Worm (Caenorhabditis elegans) whole organism, L4 larva: Measurements from ENCODE around the gene C54D10.9.

Source experiments
- F44E2.7 ChIP-seq: fragments of 200-800 bp; sonication (Bioruptor generic); IDR thresholded peaks from 2 replicates; pipeline ENCODE4 v2.1.2; 2022; ENCODE audit warnings: missing genetic modification characterization, missing compliant biosample characterization
- R02D3.7 ChIP-seq: fragments of 150-350 bp; sonication (generic microtip); optimal IDR thresholded peaks from 3 replicates; lab custom pipeline; 2014; ENCODE audit warnings: missing biosample characterization, missing genetic modification characterization
- T20F7.1 ChIP-seq: fragments of 200-800 bp; sonication (Bioruptor generic); optimal IDR thresholded peaks from 2 replicates; lab custom pipeline; 2018; ENCODE audit warnings: mild to moderate bottlenecking, missing genetic modification characterization, missing compliant biosample characterization
- Y105C5A.15 ChIP-seq: fragments of 200-800 bp; sonication (Bioruptor generic); IDR thresholded peaks from 2 replicates; pipeline ENCODE4 v1.3.6; 2022; ENCODE audit warnings: missing genetic modification characterization, missing compliant biosample characterization
- aha-1 ChIP-seq: fragments of 150-350 bp; peaks from one replicate; lab custom pipeline; 2014; ENCODE audit warnings: missing biosample characterization, missing genetic modification characterization
- arid-1 ChIP-seq: fragments of 200-800 bp; sonication (Bioruptor generic); conservative IDR thresholded peaks from 2 replicates; pipeline ENCODE4 v1.3.6; 2022; ENCODE audit warnings: missing genetic modification reagents, missing genetic modification characterization, missing compliant biosample characterization
- ceh-44 ChIP-seq: fragments of 200-800 bp; sonication (Bioruptor generic); IDR thresholded peaks from 2 replicates; pipeline ENCODE4 v1.3.6; 2022; ENCODE audit warnings: missing genetic modification reagents, missing genetic modification characterization, missing compliant biosample characterization
- ces-1 ChIP-seq: fragments of 150-350 bp; sonication (generic microtip); optimal IDR thresholded peaks from 4 replicates; lab custom pipeline; 2014; ENCODE audit warnings: missing biosample characterization, missing genetic modification reagents, missing genetic modification characterization
- daf-16 ChIP-seq, 3 experiments: sonication (generic microtip); optimal IDR thresholded peaks; 2 replicates each; lab custom pipeline; 2016 to 2017; ENCODE audit warnings: missing genetic modification characterization in 3 of 3, missing genetic modification reagents in 3 of 3, mild to moderate bottlenecking in 2 of 3, missing compliant biosample characterization in 2 of 3, missing biosample characterization in 1 of 3, moderate library complexity in 1 of 3
- daf-8 ChIP-seq: fragments of 200-800 bp; sonication (Bioruptor generic); IDR thresholded peaks from 2 replicates; pipeline ENCODE4 v1.3.6; 2022; ENCODE audit warnings: missing genetic modification characterization, missing compliant biosample characterization
- dmd-6 ChIP-seq: fragments of 200-800 bp; sonication (Bioruptor generic); IDR thresholded peaks from 2 replicates; pipeline ENCODE4 v1.3.6; 2022; ENCODE audit warnings: missing genetic modification reagents, missing genetic modification characterization, missing compliant biosample characterization
- dmd-9 ChIP-seq: fragments of 200-800 bp; sonication (Bioruptor generic); IDR thresholded peaks from 2 replicates; pipeline ENCODE4 v1.3.6; 2022; ENCODE audit warnings: missing genetic modification reagents, missing genetic modification characterization, missing compliant biosample characterization
- dve-1 ChIP-seq: sonication (generic microtip); optimal IDR thresholded peaks from 2 replicates; lab custom pipeline; 2017; ENCODE audit warnings: antibody characterized with exemption, mild to moderate bottlenecking, missing genetic modification characterization, missing compliant biosample characterization; ENCODE audit not compliant: insufficient read depth
- egl-43 ChIP-seq: fragments of 200-800 bp; sonication (Bioruptor generic); IDR thresholded peaks from 2 replicates; pipeline ENCODE4 v1.3.6; 2022; ENCODE audit warnings: missing genetic modification reagents, missing genetic modification characterization, missing compliant biosample characterization
- fkh-10 ChIP-seq: fragments of 150-350 bp; optimal IDR thresholded peaks from 2 replicates; lab custom pipeline; 2014; ENCODE audit warnings: missing biosample characterization, missing genetic modification reagents, missing genetic modification characterization
- hif-1 ChIP-seq, 2 experiments: sonication (generic microtip); optimal IDR thresholded peaks; 2 replicates each; lab custom pipeline; 2016 to 2017; ENCODE audit warnings: missing compliant biosample characterization in 2 of 2, missing genetic modification characterization in 2 of 2, missing genetic modification reagents in 2 of 2, missing genotype in 2 of 2, mild to moderate bottlenecking in 1 of 2
- hlh-30 ChIP-seq: sonication (generic microtip); optimal IDR thresholded peaks from 2 replicates; lab custom pipeline; 2017; ENCODE audit warnings: antibody characterized with exemption, mild to moderate bottlenecking, missing genetic modification characterization, missing compliant biosample characterization; ENCODE audit not compliant: insufficient read depth
- hmg-1.1 ChIP-seq: fragments of 200-800 bp; sonication (Bioruptor generic); IDR thresholded peaks from 2 replicates; pipeline ENCODE4 v1.3.6; 2022; ENCODE audit warnings: missing genetic modification reagents, missing genetic modification characterization, missing compliant biosample characterization
- lin-1 ChIP-seq: fragments of 200-800 bp; sonication (Bioruptor generic); IDR thresholded peaks from 2 replicates; pipeline ENCODE4 v1.3.6; 2022; ENCODE audit warnings: missing genetic modification reagents, missing genetic modification characterization, missing compliant biosample characterization
- lin-15B ChIP-seq: fragments of 150-350 bp; sonication (generic microtip); optimal IDR thresholded peaks from 3 replicates; lab custom pipeline; 2014; ENCODE audit warnings: missing biosample characterization, missing genetic modification characterization
- lin-29 ChIP-seq: fragments of 200-800 bp; sonication (Bioruptor generic); IDR thresholded peaks from 2 replicates; pipeline ENCODE4 v1.3.6; 2022; ENCODE audit warnings: missing genetic modification reagents, missing genetic modification characterization, missing compliant biosample characterization
- lir-3 ChIP-seq: sonication (generic microtip); optimal IDR thresholded peaks from 2 replicates; lab custom pipeline; 2016; ENCODE audit warnings: mild to moderate bottlenecking, missing genetic modification characterization, missing compliant biosample characterization
- madf-5 ChIP-seq, 2 experiments: fragments of 200-800 bp; sonication (Bioruptor generic); IDR thresholded peaks; 2 replicates each; pipeline ENCODE4 v1.3.6; 2022; ENCODE audit warnings: missing compliant biosample characterization in 2 of 2, missing genetic modification characterization in 2 of 2
- mdl-1 ChIP-seq, 2 experiments: fragments of 150-350 bp in 1 of 2; sonication (generic microtip) in 1 of 2; optimal IDR thresholded peaks; 2 replicates each; lab custom pipeline; 2014 to 2017; ENCODE audit warnings: missing biosample characterization in 2 of 2, missing genetic modification characterization in 2 of 2
- mdt-29 ChIP-seq: fragments of 200-800 bp; sonication (Bioruptor generic); IDR thresholded peaks from 2 replicates; pipeline ENCODE4 v1.3.6; 2022; ENCODE audit warnings: missing genetic modification reagents, missing genetic modification characterization, missing compliant biosample characterization
- mes-2 ChIP-seq: sonication (generic microtip); optimal IDR thresholded peaks from 2 replicates; lab custom pipeline; 2016; ENCODE audit warnings: missing genotype, mild to moderate bottlenecking, missing genetic modification characterization, missing compliant biosample characterization; ENCODE audit not compliant: poor library complexity, severe bottlenecking
- mxl-2 ChIP-seq: fragments of 200-800 bp; sonication (Bioruptor generic); conservative IDR thresholded peaks from 2 replicates; pipeline ENCODE4 v1.3.6; 2022; ENCODE audit warnings: missing genetic modification reagents, missing genetic modification characterization, missing compliant biosample characterization
- nhr-10 ChIP-seq: fragments of 150-350 bp; optimal IDR thresholded peaks from 2 replicates; lab custom pipeline; 2014; ENCODE audit warnings: missing biosample characterization, missing genetic modification characterization
- nhr-11 ChIP-seq: fragments of 150-350 bp; optimal IDR thresholded peaks from 2 replicates; lab custom pipeline; 2014; ENCODE audit warnings: missing biosample characterization, missing genetic modification characterization
- nhr-237 ChIP-seq: sonication (generic microtip); optimal IDR thresholded peaks from 2 replicates; lab custom pipeline; 2017; ENCODE audit warnings: missing biosample characterization, missing genetic modification characterization
- nhr-25 ChIP-seq: sonication (generic microtip); optimal IDR thresholded peaks from 2 replicates; lab custom pipeline; 2017; ENCODE audit warnings: missing genetic modification characterization, mild to moderate bottlenecking, missing compliant biosample characterization, antibody characterized with exemption, moderate library complexity, borderline replicate concordance; ENCODE audit not compliant: insufficient read depth
- nhr-28 ChIP-seq: fragments of 150-350 bp; optimal IDR thresholded peaks from 2 replicates; lab custom pipeline; 2014; ENCODE audit warnings: missing biosample characterization, missing genetic modification characterization
- nhr-6 ChIP-seq: fragments of 150-350 bp; optimal IDR thresholded peaks from 2 replicates; lab custom pipeline; 2014; ENCODE audit warnings: missing biosample characterization, missing genetic modification characterization
- pqm-1 ChIP-seq: sonication (generic microtip); optimal IDR thresholded peaks from 2 replicates; lab custom pipeline; 2017; ENCODE audit warnings: missing biosample characterization, missing genetic modification characterization
- rbr-2 ChIP-seq: sonication (generic microtip); optimal IDR thresholded peaks from 2 replicates; lab custom pipeline; 2016; ENCODE audit warnings: missing genotype, missing genetic modification characterization, missing compliant biosample characterization
- saeg-2 ChIP-seq: fragments of 200-800 bp; sonication (Bioruptor generic); IDR thresholded peaks from 2 replicates; pipeline ENCODE4 v1.3.6; 2022; ENCODE audit warnings: missing genetic modification reagents, missing genetic modification characterization, missing compliant biosample characterization
- skn-1 ChIP-seq: fragments of 150-350 bp; optimal IDR thresholded peaks from 2 replicates; lab custom pipeline; 2014; ENCODE audit warnings: missing biosample characterization, missing genetic modification characterization
- zfp-2 ChIP-seq: sonication (generic microtip); optimal IDR thresholded peaks from 2 replicates; lab custom pipeline; 2016; ENCODE audit warnings: mild to moderate bottlenecking, missing genetic modification characterization, missing compliant biosample characterization
- zip-11 ChIP-seq: fragments of 200-800 bp; sonication (Bioruptor generic); IDR thresholded peaks from 2 replicates; pipeline ENCODE4 v1.3.6; 2022; ENCODE audit warnings: missing genetic modification characterization, missing compliant biosample characterization
- ztf-11 ChIP-seq: fragments of 150-350 bp; optimal IDR thresholded peaks from 2 replicates; lab custom pipeline; 2014; ENCODE audit warnings: missing biosample characterization, missing genetic modification characterization
- ztf-7 ChIP-seq: fragments of 150-350 bp; optimal IDR thresholded peaks from 2 replicates; lab custom pipeline; 2014; ENCODE audit warnings: missing biosample characterization, missing genetic modification characterization

The C54D10.9 gene

ce11 chrV:12421360-12421759, 25.6 kb upstream of the C54D10.9 start:
- no peak for TF ChIP-seq mdt-29 (GFP tag; lab: Robert Waterston, UW)
- TF ChIP-seq zfp-2 = no peak
- no peak for TF ChIP-seq madf-5 (GFP tag; IDR thresholded peaks at IDR 0.05; lab: Robert Waterston, UW)
- TF ChIP-seq aha-1 (tag; lab: Kevin White, UChicago) = peak; percentile 61
- TF ChIP-seq T20F7.1 = no peak

ce11 chrV:12427826-12428225, 19.1 kb upstream of the C54D10.9 start:
- TF ChIP-seq rbr-2 (tag; lab: Kevin White, UChicago) (no peak), egl-43 (no peak), saeg-2 (no peak), dmd-9 (GFP tag; lab: Robert Waterston, UW) (no peak), mdt-29 (GFP tag; lab: Robert Waterston, UW) (no peak), dmd-6 (GFP tag; lab: Robert Waterston, UW) (no peak), lin-15B (tag; lab: Kevin White, UChicago) (no peak), ztf-11 (no peak), fkh-10 (GFP tag; lab: Kevin White, UChicago) (no peak), lin-29 (GFP tag; lab: Robert Waterston, UW) (no peak), nhr-28 (tag; lab: Kevin White, UChicago) (no peak), mes-2 (tag; lab: Kevin White, UChicago) (no peak), T20F7.1 (no peak), hlh-30 (tag; lab: Kevin White, UChicago) (no peak)
- TF ChIP-seq, all 104 proteins: peak for 0

- TF ChIP-seq nhr-25 = no peak
- TF ChIP-seq hmg-1.1 (GFP tag; lab: Robert Waterston, UW) = no peak
- no peak for TF ChIP-seq hif-1 (tag; optimal IDR thresholded peaks at IDR 0.05; lab: Kevin White, UChicago)
- no peak for TF ChIP-seq pqm-1 (tag; lab: Kevin White, UChicago)
- no peak for TF ChIP-seq skn-1 (tag; lab: Kevin White, UChicago)
- TF ChIP-seq hlh-30 (tag; lab: Kevin White, UChicago) = no peak
- no peak for TF ChIP-seq ceh-44 (GFP tag; lab: Robert Waterston, UW)
- TF ChIP-seq ztf-7 (tag; lab: Kevin White, UChicago) = no peak
- no peak for TF ChIP-seq Y105C5A.15 (GFP tag; lab: Robert Waterston, UW)
- TF ChIP-seq ces-1 = no peak
- no peak for TF ChIP-seq arid-1
- no peak for TF ChIP-seq aha-1 (tag; lab: Kevin White, UChicago)
- TF ChIP-seq F44E2.7 (GFP tag; lab: Robert Waterston, UW) = no peak
- no peak for TF ChIP-seq mes-2 (tag; lab: Kevin White, UChicago)
- no peak for TF ChIP-seq mdl-1 (tag; optimal IDR thresholded peaks at IDR 0.05; lab: Kevin White, UChicago)
- TF ChIP-seq mxl-2 (GFP tag; lab: Robert Waterston, UW) = no peak
- TF ChIP-seq lin-1 (GFP tag; lab: Robert Waterston, UW) = no peak
- TF ChIP-seq R02D3.7 (tag; lab: Kevin White, UChicago) = no peak
Measured at ce11 chrV:12429039-12429438, 17.9 kb upstream of the C54D10.9 start, which contains the start of gene C54D10.5. C54D10.5 (plus strand) TSS chrV:12429339.

- peak; percentile 52 for TF ChIP-seq dve-1 (tag; lab: Kevin White, UChicago)
- peak; percentile 19 for TF ChIP-seq nhr-6
- TF ChIP-seq nhr-237 (tag; lab: Kevin White, UChicago) = no peak
- no peak for TF ChIP-seq nhr-11 (tag; lab: Kevin White, UChicago)
- no peak for TF ChIP-seq nhr-10 (tag; lab: Kevin White, UChicago)
- TF ChIP-seq daf-8 (GFP tag; lab: Robert Waterston, UW) = no peak
- TF ChIP-seq daf-16 (GFP tag; optimal IDR thresholded peaks at IDR 0.05; lab: Kevin White, UChicago) = no peak
- TF ChIP-seq daf-16 (tag; optimal IDR thresholded peaks at IDR 0.05; lab: Kevin White, UChicago) = peak; percentile 33
- no peak for TF ChIP-seq lir-3 (tag; lab: Kevin White, UChicago)
- no peak for TF ChIP-seq zip-11
- TF ChIP-seq nhr-28 (tag; lab: Kevin White, UChicago) = peak; percentile 86
Measured at ce11 chrV:12432111-12432510, 14.8 kb upstream of the C54D10.9 start, which contains the start of gene C54D10.13. C54D10.13 (minus strand) TSS chrV:12432289.
